Fruit fly (Drosophila melanogaster): Measurements from ENCODE around the gene CG15743.
A peak's percentile ranks its signal among the peaks of the same experiment; 100 is the strongest.

The CG15743 gene

dm6 chrX:13325310-13325709 lies 39.8 kb downstream of the CG15743 start (continued):
- TF ChIP-seq CG6792 (GFP tag; optimal IDR thresholded peaks at IDR 0.05) (no peak), CG6276 (GFP tag; optimal IDR thresholded peaks at IDR 0.05) (peak; percentile 47), lz (GFP tag; optimal IDR thresholded peaks at IDR 0.05) (peak; percentile 47), eg (GFP tag; IDR thresholded peaks at IDR 0.05) (peak; percentile 41; the same call in 1 of the 3 replicates), esn (GFP tag; optimal IDR thresholded peaks at IDR 0.05) (peak; percentile 40)

dm6 chrX:13329572-13330046 lies 44.1 kb downstream of the CG15743 start, which contains the start of gene Prx2:
Gene Prx2, plus strand, starts transcription at chrX:13329824.
- TF ChIP-seq Ets96B (tag; optimal IDR thresholded peaks at IDR 0.05) (no peak), esn (GFP tag; optimal IDR thresholded peaks at IDR 0.05) (peak; percentile 28), CG34406 (GFP tag; optimal IDR thresholded peaks at IDR 0.05) (no peak), Hr39 (GFP tag; optimal IDR thresholded peaks at IDR 0.05) (no peak), fd85E (GFP tag; optimal IDR thresholded peaks at IDR 0.05) (no peak), Sox14 (GFP tag; optimal IDR thresholded peaks at IDR 0.05) (no peak), svp (GFP tag) (peak; percentile 22), ss (GFP tag; optimal IDR thresholded peaks at IDR 0.05) (peak; percentile 0 to 49), CG9139 (GFP tag; optimal IDR thresholded peaks at IDR 0.05) (peak; percentile 46), spab (GFP tag; optimal IDR thresholded peaks at IDR 0.05) (no peak), dac (GFP tag; optimal IDR thresholded peaks at IDR 0.05) (no peak), lz (GFP tag; optimal IDR thresholded peaks at IDR 0.05) (peak; percentile 4), net (GFP tag; optimal IDR thresholded peaks at IDR 0.05) (peak; percentile 60), CG6163 (GFP tag; IDR thresholded peaks at IDR 0.05) (peak; percentile 44; the same call in 2 of the 3 replicates), Met (GFP tag; optimal IDR thresholded peaks at IDR 0.05) (peak; percentile 35), Eip75B (GFP tag; optimal IDR thresholded peaks at IDR 0.05) (peak; percentile 4), vri (GFP tag; optimal IDR thresholded peaks at IDR 0.05) (peak; percentile 64), CG8632 (GFP tag; optimal IDR thresholded peaks at IDR 0.05) (no peak), CG3919 (GFP tag; optimal IDR thresholded peaks at IDR 0.05) (peak; percentile 39), CG6854 (GFP tag; optimal IDR thresholded peaks at IDR 0.05) (peak; percentile 72), Eip78C (GFP tag) (peak; percentile 22), CG31627 (GFP tag; optimal IDR thresholded peaks at IDR 0.05) (peak; percentile 23), CG15336 (GFP tag; IDR thresholded peaks at IDR 0.05) (peak; percentile 52; the same call in 1 of the 2 replicates), eg (GFP tag; IDR thresholded peaks at IDR 0.05) (0 out of 3 replicates have a peak, but pooled peaks have one; percentile 24), Hr38 (GFP tag; optimal IDR thresholded peaks at IDR 0.05) (no peak), Smox (GFP tag; optimal IDR thresholded peaks at IDR 0.05) (peak; percentile 6), topi (GFP tag; optimal IDR thresholded peaks at IDR 0.05) (peak; percentile 33), CG7368 (GFP tag; optimal IDR thresholded peaks at IDR 0.05) (peak; percentile 9), Ets21C (GFP tag; optimal IDR thresholded peaks at IDR 0.05) (no peak), cyc (GFP tag; optimal IDR thresholded peaks at IDR 0.05) (peak; percentile 26), CG6808 (GFP tag; optimal IDR thresholded peaks at IDR 0.05) (peak; percentile 18), salr (GFP tag; optimal IDR thresholded peaks at IDR 0.05) (no peak), achi (GFP tag; optimal IDR thresholded peaks at IDR 0.05) (peak; percentile 26), Gug (GFP tag; IDR thresholded peaks at IDR 0.05) (0 out of 2 replicates have a peak, but pooled peaks have one; percentile 9), CG32006 (GFP tag; optimal IDR thresholded peaks at IDR 0.05) (no peak), CG8319 (GFP tag; optimal IDR thresholded peaks at IDR 0.05) (no peak), Sox102F (GFP tag; optimal IDR thresholded peaks at IDR 0.05) (peak; percentile 20), CG16779 (tag; optimal IDR thresholded peaks at IDR 0.05) (peak; percentile 44), OdsH (GFP tag; optimal IDR thresholded peaks at IDR 0.05) (peak; percentile 17), CG6276 (GFP tag; optimal IDR thresholded peaks at IDR 0.05) (peak; percentile 34), CG11294 (GFP tag; IDR thresholded peaks at IDR 0.05) (peak; percentile 15; the same call in 1 of the 2 replicates)

Measured in whole organism, prepupa.